Worm (Caenorhabditis elegans) whole organism, L2 larva: ENCODE data around the gene lis-1.

Experiments
- mab-5 ChIP-seq: fragments of 150-350 bp; optimal IDR thresholded peaks from 2 replicates; lab custom pipeline; 2014; ENCODE audit warnings: missing biosample characterization, missing genetic modification characterization
- ztf-4 ChIP-seq: fragments of 150-350 bp; optimal IDR thresholded peaks from 2 replicates; lab custom pipeline; 2014; ENCODE audit warnings: missing biosample characterization, missing genetic modification characterization

DNA sequence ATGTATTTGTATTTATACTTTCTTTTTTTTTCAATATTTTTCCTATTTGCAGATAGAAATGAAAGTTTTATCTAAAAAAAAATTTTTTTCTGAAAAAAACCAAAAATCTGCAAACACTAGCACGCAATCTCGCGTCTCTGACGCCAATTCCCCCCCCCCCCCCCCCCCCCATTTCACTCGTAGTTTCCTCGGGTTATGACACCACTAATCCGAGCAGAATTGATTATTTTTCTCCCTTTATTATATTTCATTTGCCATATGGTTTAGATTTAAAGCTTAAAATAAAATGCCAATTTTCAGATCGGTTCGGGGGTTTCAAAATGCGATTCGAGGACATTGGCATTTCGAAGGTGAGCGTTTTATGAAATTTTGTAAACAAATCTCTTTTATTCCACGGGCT is 29.7 kb downstream of the lis-1 start, which contains the start of gene mtm-6:
- TF ChIP-seq mab-5 (tag; lab: Kevin White, UChicago) = no peak
- TF ChIP-seq ztf-4 = no peak
